Fruit fly (Drosophila melanogaster) whole organism, embryonic: ENCODE data around the gene trem.

Experiments
- Abd-B ChIP-seq: fragments of 200-800 bp; sonication (Bioruptor generic); optimal IDR thresholded peaks from 2 replicates; lab custom pipeline; 2018; ENCODE audit warnings: missing biosample characterization, mild to moderate bottlenecking, missing genetic modification characterization, moderate library complexity
- Asciz ChIP-seq: fragments of 200-800 bp; sonication (Bioruptor generic); optimal IDR thresholded peaks from 2 replicates; lab custom pipeline; 2017; ENCODE audit warnings: missing biosample characterization, mild to moderate bottlenecking, missing genetic modification characterization, missing genetic modification reagents
- Atf-2 ChIP-seq: fragments of 200-800 bp; sonication (Bioruptor generic); optimal IDR thresholded peaks from 2 replicates; lab custom pipeline; 2016; ENCODE audit warnings: missing biosample characterization, missing genetic modification characterization
- C15 ChIP-seq: fragments of 200-800 bp; sonication (Bioruptor generic); IDR thresholded peaks from 3 replicates; pipeline ENCODE4 v1.3.6; 2022; ENCODE audit warnings: missing biosample characterization, missing genetic modification characterization
- CG11504 ChIP-seq: fragments of 200-800 bp; sonication (Bioruptor generic); optimal IDR thresholded peaks from 3 replicates; lab custom pipeline; 2019; ENCODE audit warnings: missing biosample characterization, mild to moderate bottlenecking, missing genetic modification characterization, moderate library complexity
- CG1233 ChIP-seq: fragments of 200-800 bp; sonication (Bioruptor generic); optimal IDR thresholded peaks from 4 replicates; lab custom pipeline; 2018; ENCODE audit warnings: missing biosample characterization, mild to moderate bottlenecking, missing genetic modification characterization
- CG1529 ChIP-seq: fragments of 200-800 bp; sonication (Bioruptor generic); optimal IDR thresholded peaks from 3 replicates; lab custom pipeline; 2018; ENCODE audit warnings: missing biosample characterization, missing genetic modification characterization
- CG15514 ChIP-seq: fragments of 200-800 bp; sonication (Bioruptor generic); optimal IDR thresholded peaks from 3 replicates; lab custom pipeline; 2017; ENCODE audit warnings: missing biosample characterization, missing genetic modification characterization, mild to moderate bottlenecking, moderate library complexity, missing genetic modification reagents
- CG18011 ChIP-seq: fragments of 200-800 bp; sonication (Bioruptor generic); optimal IDR thresholded peaks from 2 replicates; lab custom pipeline; 2017; ENCODE audit warnings: missing biosample characterization, missing genetic modification characterization, mild to moderate bottlenecking, moderate library complexity, missing genotype
- CG18262 ChIP-seq: fragments of 200-800 bp; optimal IDR thresholded peaks from 3 replicates; lab custom pipeline; 2019; ENCODE audit warnings: missing biosample characterization, mild to moderate bottlenecking, missing genetic modification characterization, moderate library complexity
- CG1832 ChIP-seq: fragments of 200-800 bp; sonication (Bioruptor generic); optimal IDR thresholded peaks from 2 replicates; lab custom pipeline; 2017; ENCODE audit warnings: missing biosample characterization, mild to moderate bottlenecking, missing genetic modification characterization, inconsistent platforms
- CG18476 ChIP-seq: fragments of 200-800 bp; sonication (Bioruptor generic); optimal IDR thresholded peaks from 2 replicates; lab custom pipeline; 2016; ENCODE audit warnings: missing biosample characterization, mild to moderate bottlenecking, missing genetic modification characterization
- CG2120 ChIP-seq: fragments of 200-800 bp; sonication (Bioruptor generic); optimal IDR thresholded peaks from 3 replicates; lab custom pipeline; 2016; ENCODE audit warnings: missing biosample characterization, missing genetic modification characterization
- CG31224 ChIP-seq: fragments of 200-800 bp; sonication (Bioruptor generic); IDR thresholded peaks from 2 replicates; pipeline ENCODE4 v1.3.6; 2022; ENCODE audit warnings: missing biosample characterization, missing genetic modification characterization
- CG3281 ChIP-seq: fragments of 200-800 bp; sonication (Bioruptor generic); optimal IDR thresholded peaks from 3 replicates; lab custom pipeline; 2017; ENCODE audit warnings: missing biosample characterization, mild to moderate bottlenecking, missing genetic modification characterization
- CG42726 ChIP-seq: fragments of 200-800 bp; sonication (Bioruptor generic); IDR thresholded peaks from 2 replicates; pipeline ENCODE4 v1.3.6; 2022; ENCODE audit warnings: missing biosample characterization, missing genetic modification characterization; ENCODE audit not compliant: partially characterized antibody
- CG4282 ChIP-seq: fragments of 200-800 bp; sonication (Bioruptor generic); optimal IDR thresholded peaks from 2 replicates; lab custom pipeline; 2016; ENCODE audit warnings: missing biosample characterization, missing genetic modification characterization
- CG4360 ChIP-seq: fragments of 200-800 bp; sonication (Bioruptor generic); IDR thresholded peaks from 2 replicates; pipeline ENCODE4 v1.3.6; 2022; ENCODE audit warnings: missing biosample characterization, missing genetic modification characterization
- CG6254 ChIP-seq: fragments of 200-800 bp; sonication (Bioruptor generic); optimal IDR thresholded peaks from 3 replicates; lab custom pipeline; 2017; ENCODE audit warnings: mild to moderate bottlenecking, missing biosample characterization, missing genetic modification reagents, missing genetic modification characterization
- CG7745 ChIP-seq: fragments of 200-800 bp; sonication (Bioruptor generic); optimal IDR thresholded peaks from 2 replicates; lab custom pipeline; 2018; ENCODE audit warnings: missing biosample characterization, mild to moderate bottlenecking, missing genetic modification characterization, moderate library complexity
- CG9215 ChIP-seq: fragments of 200-800 bp; sonication (Bioruptor generic); IDR thresholded peaks from 2 replicates; pipeline ENCODE4 v1.3.6; 2022; ENCODE audit warnings: missing biosample characterization, missing genetic modification characterization
- Dll ChIP-seq: fragments of 200-800 bp; sonication (Bioruptor generic); IDR thresholded peaks from 4 replicates; pipeline ENCODE4 v1.3.6; 2022; ENCODE audit warnings: missing biosample characterization, missing genetic modification characterization; ENCODE audit not compliant: partially characterized antibody
- GATAe ChIP-seq: fragments of 200-800 bp; sonication (Bioruptor generic); conservative IDR thresholded peaks from 2 replicates; pipeline ENCODE4 v1.3.6; 2022; ENCODE audit warnings: missing biosample characterization, missing genetic modification characterization
- Gug ChIP-seq: fragments of 200-800 bp; sonication (Bioruptor generic); IDR thresholded peaks from 4 replicates; pipeline ENCODE4 v1.3.6; 2022; ENCODE audit warnings: missing biosample characterization, missing genetic modification characterization
- HmgZ ChIP-seq: fragments of 200-800 bp; sonication (Bioruptor generic); optimal IDR thresholded peaks from 2 replicates; lab custom pipeline; 2018; ENCODE audit warnings: missing biosample characterization, mild to moderate bottlenecking, missing genetic modification characterization
- Kr ChIP-seq: fragments of 200-800 bp; sonication (Bioruptor generic); optimal IDR thresholded peaks from 2 replicates; lab custom pipeline; 2017; ENCODE audit warnings: missing biosample characterization, mild to moderate bottlenecking, missing genetic modification characterization
- Mad ChIP-seq: fragments of 200-800 bp; sonication (Bioruptor generic); optimal IDR thresholded peaks from 2 replicates; lab custom pipeline; 2016; ENCODE audit warnings: missing biosample characterization, missing genetic modification characterization
- Mes4 ChIP-seq: fragments of 200-800 bp; sonication (Bioruptor generic); optimal IDR thresholded peaks from 2 replicates; lab custom pipeline; 2016; ENCODE audit warnings: missing biosample characterization, missing genetic modification characterization
- Myb ChIP-seq: fragments of 200-800 bp; sonication (Bioruptor generic); optimal IDR thresholded peaks from 2 replicates; lab custom pipeline; 2016; ENCODE audit warnings: missing biosample characterization, missing genetic modification characterization
- Nf-YC ChIP-seq: fragments of 200-800 bp; optimal IDR thresholded peaks from 3 replicates; lab custom pipeline; 2019; ENCODE audit warnings: missing biosample characterization, mild to moderate bottlenecking, missing genetic modification characterization, moderate library complexity
- PHDP ChIP-seq: fragments of 200-800 bp; sonication (Bioruptor generic); optimal IDR thresholded peaks from 3 replicates; lab custom pipeline; 2018; ENCODE audit warnings: missing biosample characterization, mild to moderate bottlenecking, missing genetic modification characterization, moderate library complexity
- Poxn ChIP-seq: fragments of 200-800 bp; sonication (Bioruptor generic); IDR thresholded peaks from 2 replicates; pipeline ENCODE4 v1.3.6; 2022; ENCODE audit warnings: missing biosample characterization, missing genetic modification characterization
- az2 ChIP-seq: fragments of 200-800 bp; sonication (Bioruptor generic); optimal IDR thresholded peaks from 3 replicates; lab custom pipeline; 2016; ENCODE audit warnings: missing biosample characterization, missing genetic modification characterization
- bsh ChIP-seq, 2 experiments: fragments of 200-800 bp; sonication (Bioruptor generic); optimal IDR thresholded peaks; 2 replicates each; lab custom pipeline; 2017 to 2018; ENCODE audit warnings: mild to moderate bottlenecking in 2 of 2, missing biosample characterization in 2 of 2, missing genetic modification characterization in 2 of 2, moderate library complexity in 1 of 2
- cwo ChIP-seq: fragments of 200-800 bp; sonication (Bioruptor generic); optimal IDR thresholded peaks from 3 replicates; lab custom pipeline; 2017; ENCODE audit warnings: missing biosample characterization, missing genetic modification characterization, mild to moderate bottlenecking, moderate library complexity, missing genetic modification reagents
- eyg ChIP-seq: fragments of 200-800 bp; sonication (Bioruptor generic); optimal IDR thresholded peaks from 3 replicates; lab custom pipeline; 2016; ENCODE audit warnings: missing biosample characterization, missing genetic modification characterization
- gro ChIP-seq: fragments of 200-800 bp; sonication (Bioruptor generic); optimal IDR thresholded peaks from 2 replicates; lab custom pipeline; 2016; ENCODE audit warnings: missing biosample characterization, missing genetic modification characterization
- hb ChIP-seq: fragments of 200-800 bp; sonication (Bioruptor generic); IDR thresholded peaks from 3 replicates; pipeline ENCODE4 v1.3.6; 2022; ENCODE audit warnings: missing biosample characterization, missing genetic modification characterization; ENCODE audit not compliant: partially characterized antibody
- lola ChIP-seq, 3 experiments: fragments of >200 bp in 2 of 3; fragments of 200-800 bp in 1 of 3; sonication (Bioruptor generic) in 1 of 3; optimal IDR thresholded peaks; 2 replicates each; lab custom pipeline; 2017 to 2019; ENCODE audit warnings: missing biosample characterization in 3 of 3, missing genetic modification characterization in 3 of 3, mild to moderate bottlenecking in 1 of 3, moderate library complexity in 1 of 3
- nmo ChIP-seq: fragments of 200-800 bp; sonication (Bioruptor generic); optimal IDR thresholded peaks from 2 replicates; lab custom pipeline; 2018; ENCODE audit warnings: missing biosample characterization, mild to moderate bottlenecking, missing genetic modification characterization, moderate library complexity
- pnt ChIP-seq: fragments of 200-800 bp; sonication (Bioruptor generic); optimal IDR thresholded peaks from 3 replicates; lab custom pipeline; 2016; ENCODE audit warnings: missing biosample characterization, missing genetic modification characterization
- prd ChIP-seq, 3 experiments: fragments of >200 bp in 2 of 3; fragments of 200-800 bp in 1 of 3; sonication (Bioruptor generic) in 1 of 3; optimal IDR thresholded peaks in 2 of 3; IDR thresholded peaks in 1 of 3; 2 replicates in 2 of 3; 3 replicates in 1 of 3; pipeline versions ENCODE4 v1.3.6 to Lab custom; 2017 to 2022; ENCODE audit warnings: missing biosample characterization in 1 of 3, missing genetic modification characterization in 1 of 3
- sim ChIP-seq: fragments of 200-800 bp; sonication (Bioruptor generic); IDR thresholded peaks from 2 replicates; pipeline ENCODE4 v1.3.6; 2022; ENCODE audit warnings: missing biosample characterization, missing genetic modification characterization
- so ChIP-seq: fragments of 200-800 bp; sonication (Bioruptor generic); IDR thresholded peaks from 3 replicates; pipeline ENCODE4 v1.3.6; 2022; ENCODE audit warnings: missing biosample characterization, missing genetic modification characterization
- sob ChIP-seq: fragments of 200-800 bp; sonication (Bioruptor generic); IDR thresholded peaks from 2 replicates; pipeline ENCODE4 v1.3.6; 2022; ENCODE audit warnings: missing biosample characterization, missing genetic modification characterization
- tna ChIP-seq: fragments of 200-800 bp; sonication (Bioruptor generic); IDR thresholded peaks from 2 replicates; pipeline ENCODE4 v1.3.6; 2022; ENCODE audit warnings: missing biosample characterization, missing genetic modification characterization; ENCODE audit not compliant: partially characterized antibody
- trh ChIP-seq: fragments of 200-800 bp; sonication (Bioruptor generic); optimal IDR thresholded peaks from 2 replicates; lab custom pipeline; 2016; ENCODE audit warnings: missing biosample characterization, missing genetic modification characterization
- vnd ChIP-seq: fragments of 200-800 bp; sonication (Bioruptor generic); IDR thresholded peaks from 3 replicates; pipeline ENCODE4 v1.3.6; 2022; ENCODE audit warnings: missing biosample characterization, missing genetic modification characterization; ENCODE audit not compliant: partially characterized antibody
- zfh2 ChIP-seq: fragments of 200-800 bp; sonication (Bioruptor generic); optimal IDR thresholded peaks from 2 replicates; lab custom pipeline; 2016; ENCODE audit warnings: missing biosample characterization, missing genetic modification characterization

Gene trem

dm6 chr3R:20035887-20036286, 4.8 kb upstream of the trem start, which contains the start of gene Regnase-1 (continued):
- TF ChIP-seq Kr (GFP tag; lab: Kevin White, UChicago) = peak; percentile 36
- TF ChIP-seq Poxn = no peak
- peak; percentile 83 for TF ChIP-seq CG18011 (GFP tag; lab: Kevin White, UChicago)
- peak; percentile 84 for TF ChIP-seq CG31224 (GFP tag; lab: Robert Waterston, UW)
- TF ChIP-seq prd (optimal IDR thresholded peaks at IDR 0.05; lab: Kevin White, UChicago) = no peak
- TF ChIP-seq prd (GFP tag; IDR thresholded peaks at IDR 0.05; lab: Robert Waterston, UW) = peak; percentile 62; the same call in 2 of the 3 replicates
- peak; percentile 95 for TF ChIP-seq Asciz (GFP tag; lab: Kevin White, UChicago)
- TF ChIP-seq CG18476 = peak; percentile 64
- peak; percentile 77 for TF ChIP-seq Myb
- peak; percentile 86 for TF ChIP-seq sim (GFP tag; lab: Robert Waterston, UW)
- TF ChIP-seq trh (GFP tag; lab: Kevin White, UChicago) = peak; percentile 93
- peak; percentile 95 for TF ChIP-seq PHDP (tag; lab: Kevin White, UChicago)
- TF ChIP-seq CG1233 (GFP tag; lab: Kevin White, UChicago) = peak; percentile 96
- TF ChIP-seq Dll (GFP tag; lab: Robert Waterston, UW) = peak; percentile 95
- TF ChIP-seq CG2120 (GFP tag; lab: Kevin White, UChicago) = peak; percentile 83
- TF ChIP-seq Atf-2 = peak; percentile 79
- peak; percentile 87 for TF ChIP-seq CG18262 (tag; lab: Kevin White, UChicago)
- peak; percentile 78 for TF ChIP-seq az2 (GFP tag; lab: Kevin White, UChicago)
- peak; percentile 93 for TF ChIP-seq gro (GFP tag; lab: Kevin White, UChicago)
- TF ChIP-seq CG11504 = peak; percentile 87
- peak; percentile 85 for TF ChIP-seq zfh2 (GFP tag; lab: Kevin White, UChicago)
- peak; percentile 95 for TF ChIP-seq CG15514
- peak; percentile 38 for TF ChIP-seq CG7745 (tag; lab: Kevin White, UChicago)
- peak in 1 of 2 experiments; percentile 90 for TF ChIP-seq bsh (GFP tag; optimal IDR thresholded peaks at IDR 0.05; lab: Kevin White, UChicago)
- TF ChIP-seq CG6254 (GFP tag; lab: Kevin White, UChicago) = peak; percentile 93
- TF ChIP-seq HmgZ (tag; lab: Kevin White, UChicago) = peak; percentile 95
- TF ChIP-seq hb (GFP tag; lab: Robert Waterston, UW) = peak; percentile 93
- TF ChIP-seq so = peak; percentile 87
- peak; percentile 93 for TF ChIP-seq tna
- peak; percentile 68 for TF ChIP-seq GATAe (GFP tag; lab: Robert Waterston, UW)
- peak; percentile 78 for TF ChIP-seq Nf-YC (tag; lab: Kevin White, UChicago)
- TF ChIP-seq pnt = peak; percentile 11
- TF ChIP-seq cwo (GFP tag; lab: Kevin White, UChicago) = peak; percentile 75
- peak; percentile 75; the same call in 2 of the 3 replicates for TF ChIP-seq C15 (GFP tag; lab: Robert Waterston, UW)
- peak; percentile 95 for TF ChIP-seq CG3281 (GFP tag; lab: Kevin White, UChicago)
- peak; percentile 95 for TF ChIP-seq sob (GFP tag; lab: Robert Waterston, UW)
- TF ChIP-seq Abd-B (GFP tag; lab: Kevin White, UChicago) = peak; percentile 16
- peak; percentile 94 for TF ChIP-seq CG42726 (GFP tag; lab: Robert Waterston, UW)
- TF ChIP-seq Mes4 (GFP tag; lab: Kevin White, UChicago) = peak; percentile 92
- TF ChIP-seq Mad (GFP tag; lab: Kevin White, UChicago) = peak; percentile 92
- peak; percentile 68; the same call in 3 of the 4 replicates for TF ChIP-seq Gug (GFP tag; lab: Robert Waterston, UW)
- TF ChIP-seq CG9215 (GFP tag; lab: Robert Waterston, UW) = peak; percentile 41; the same call in 1 of the 2 replicates
- peak; percentile 91 for TF ChIP-seq vnd (GFP tag; lab: Robert Waterston, UW)
- TF ChIP-seq CG4282 = peak; percentile 66
- no peak for TF ChIP-seq CG1832
- TF ChIP-seq nmo (GFP tag; lab: Kevin White, UChicago) = peak; percentile 87
- peak in 1 of 3 experiments; percentile 67 for TF ChIP-seq lola (GFP tag; optimal IDR thresholded peaks at IDR 0.05; lab: Kevin White, UChicago)
- peak; percentile 90 for TF ChIP-seq CG1529
- TF ChIP-seq CG4360 (GFP tag; lab: Robert Waterston, UW) = peak; percentile 58; the same call in 1 of the 2 replicates
- TF ChIP-seq eyg = peak; percentile 90
